Fruit fly (Drosophila melanogaster) whole organism, embryonic: ENCODE measurements around the gene Bace.

ENCODE experiments used
- ATbp ChIP-seq: fragments of 200-800 bp; sonication (Bioruptor generic); optimal IDR thresholded peaks from 2 replicates; lab custom pipeline; 2017; ENCODE audit warnings: missing biosample characterization, mild to moderate bottlenecking, missing genetic modification characterization, missing genetic modification reagents
- Asciz ChIP-seq: fragments of 200-800 bp; sonication (Bioruptor generic); optimal IDR thresholded peaks from 2 replicates; lab custom pipeline; 2017; ENCODE audit warnings: missing biosample characterization, mild to moderate bottlenecking, missing genetic modification characterization, missing genetic modification reagents
- CG10565 ChIP-seq: fragments of 200-800 bp; sonication (Bioruptor generic); optimal IDR thresholded peaks from 3 replicates; lab custom pipeline; 2016; ENCODE audit warnings: missing biosample characterization, mild to moderate bottlenecking, missing genetic modification characterization
- CG10979 ChIP-seq: fragments of 200-800 bp; sonication (Bioruptor generic); optimal IDR thresholded peaks from 2 replicates; lab custom pipeline; 2018; ENCODE audit warnings: missing biosample characterization, mild to moderate bottlenecking, missing genetic modification characterization, moderate library complexity
- CG11398 ChIP-seq: fragments of 200-800 bp; sonication (Bioruptor generic); optimal IDR thresholded peaks from 2 replicates; lab custom pipeline; 2016; ENCODE audit warnings: missing biosample characterization, missing genetic modification characterization
- CG14014 ChIP-seq: fragments of 200-800 bp; sonication (Bioruptor generic); IDR thresholded peaks from 2 replicates; pipeline ENCODE4 v1.3.6; 2022; ENCODE audit warnings: missing biosample characterization, missing genetic modification characterization
- CG14441 ChIP-seq: fragments of 200-800 bp; sonication (Bioruptor generic); IDR thresholded peaks from 2 replicates; pipeline ENCODE4 v1.3.6; 2022; ENCODE audit warnings: missing biosample characterization, missing genetic modification characterization
- CG15073 ChIP-seq: fragments of 200-800 bp; sonication (Bioruptor generic); optimal IDR thresholded peaks from 2 replicates; lab custom pipeline; 2016; ENCODE audit warnings: missing biosample characterization, missing genetic modification characterization
- CG15269 ChIP-seq: fragments of 200-800 bp; sonication (Bioruptor generic); optimal IDR thresholded peaks from 2 replicates; lab custom pipeline; 2018; ENCODE audit warnings: missing biosample characterization, mild to moderate bottlenecking, missing genetic modification characterization, moderate library complexity
- CG15514 ChIP-seq: fragments of 200-800 bp; sonication (Bioruptor generic); optimal IDR thresholded peaks from 3 replicates; lab custom pipeline; 2017; ENCODE audit warnings: missing biosample characterization, missing genetic modification characterization, mild to moderate bottlenecking, moderate library complexity, missing genetic modification reagents
- CG16815 ChIP-seq: fragments of 200-800 bp; sonication (Bioruptor generic); optimal IDR thresholded peaks from 3 replicates; lab custom pipeline; 2017; ENCODE audit warnings: missing biosample characterization, mild to moderate bottlenecking, missing genetic modification characterization
- CG17186 ChIP-seq: fragments of 200-800 bp; sonication (Bioruptor generic); optimal IDR thresholded peaks from 3 replicates; lab custom pipeline; 2017; ENCODE audit warnings: missing biosample characterization, missing genetic modification reagents, missing genetic modification characterization
- CG17385 ChIP-seq: fragments of 200-800 bp; sonication (Bioruptor generic); optimal IDR thresholded peaks from 3 replicates; lab custom pipeline; 2018; ENCODE audit warnings: missing biosample characterization, mild to moderate bottlenecking, missing genetic modification characterization
- CG17912 ChIP-seq: fragments of 200-800 bp; sonication (Bioruptor generic); optimal IDR thresholded peaks from 2 replicates; lab custom pipeline; 2018; ENCODE audit warnings: missing biosample characterization, mild to moderate bottlenecking, missing genetic modification characterization
- CG18262 ChIP-seq: fragments of 200-800 bp; optimal IDR thresholded peaks from 3 replicates; lab custom pipeline; 2019; ENCODE audit warnings: missing biosample characterization, mild to moderate bottlenecking, missing genetic modification characterization, moderate library complexity
- CG3838 ChIP-seq: fragments of 200-800 bp; sonication (Bioruptor generic); optimal IDR thresholded peaks from 3 replicates; lab custom pipeline; 2016; ENCODE audit warnings: missing biosample characterization, missing genetic modification characterization
- CG3847 ChIP-seq: fragments of 200-800 bp; sonication (Bioruptor generic); IDR thresholded peaks from 2 replicates; pipeline ENCODE4 v1.3.6; 2022; ENCODE audit warnings: missing biosample characterization, missing genetic modification characterization
- CG4328 ChIP-seq: fragments of 200-800 bp; sonication (Bioruptor generic); optimal IDR thresholded peaks from 3 replicates; lab custom pipeline; 2017; ENCODE audit warnings: missing biosample characterization, missing genetic modification reagents, missing genetic modification characterization
- CG4707 ChIP-seq: fragments of 200-800 bp; sonication (Bioruptor generic); optimal IDR thresholded peaks from 2 replicates; lab custom pipeline; 2018; ENCODE audit warnings: missing biosample characterization, mild to moderate bottlenecking, missing genetic modification characterization, moderate library complexity
- CG6689 ChIP-seq: fragments of 200-800 bp; sonication (Bioruptor generic); IDR thresholded peaks from 2 replicates; pipeline ENCODE4 v1.3.6; 2022; ENCODE audit warnings: missing biosample characterization, missing genetic modification characterization
- CG6813 ChIP-seq: fragments of 200-800 bp; sonication (Bioruptor generic); optimal IDR thresholded peaks from 2 replicates; lab custom pipeline; 2017; ENCODE audit warnings: missing biosample characterization, missing genetic modification characterization, mild to moderate bottlenecking, moderate library complexity, missing genetic modification reagents
- CG7556 ChIP-seq: fragments of 200-800 bp; sonication (Bioruptor generic); optimal IDR thresholded peaks from 2 replicates; lab custom pipeline; 2017; ENCODE audit warnings: missing biosample characterization, mild to moderate bottlenecking, missing genetic modification characterization
- CoRest ChIP-seq: fragments of 200-800 bp; sonication (Bioruptor generic); optimal IDR thresholded peaks from 3 replicates; lab custom pipeline; 2018; ENCODE audit warnings: missing biosample characterization, mild to moderate bottlenecking, missing genetic modification characterization, moderate library complexity
- Dfd ChIP-seq, 2 experiments: fragments of >200 bp; optimal IDR thresholded peaks; 2 replicates each; lab custom pipeline; 2017; ENCODE audit warnings: missing biosample characterization in 2 of 2, missing genetic modification characterization in 2 of 2
- Ets65A ChIP-seq: fragments of 200-800 bp; sonication (Bioruptor generic); peaks from one replicate; lab custom pipeline; 2016; ENCODE audit warnings: missing biosample characterization, missing genetic modification characterization
- Ets97D ChIP-seq: fragments of 200-800 bp; sonication (Bioruptor generic); optimal IDR thresholded peaks from 3 replicates; lab custom pipeline; 2016; ENCODE audit warnings: missing biosample characterization, missing genetic modification characterization
- Neu2 ChIP-seq: fragments of 200-800 bp; sonication (Bioruptor generic); optimal IDR thresholded peaks from 3 replicates; lab custom pipeline; 2016; ENCODE audit warnings: missing biosample characterization, missing genetic modification characterization, borderline replicate concordance
- Poxn ChIP-seq: fragments of 200-800 bp; sonication (Bioruptor generic); IDR thresholded peaks from 2 replicates; pipeline ENCODE4 v1.3.6; 2022; ENCODE audit warnings: missing biosample characterization, missing genetic modification characterization
- Sox102F ChIP-seq: fragments of 200-800 bp; sonication (Bioruptor generic); optimal IDR thresholded peaks from 2 replicates; lab custom pipeline; 2018; ENCODE audit warnings: missing biosample characterization, mild to moderate bottlenecking, missing genetic modification characterization, moderate library complexity
- Ssrp ChIP-seq: fragments of 200-800 bp; sonication (Bioruptor generic); optimal IDR thresholded peaks from 2 replicates; lab custom pipeline; 2018; ENCODE audit warnings: missing biosample characterization, mild to moderate bottlenecking, missing genetic modification characterization, moderate library complexity
- Vsx1 ChIP-seq: fragments of 200-800 bp; sonication (Bioruptor generic); optimal IDR thresholded peaks from 2 replicates; lab custom pipeline; 2017; ENCODE audit warnings: missing biosample characterization, mild to moderate bottlenecking, missing genetic modification characterization, missing genetic modification reagents
- Xbp1 ChIP-seq: fragments of 200-800 bp; sonication (Bioruptor generic); optimal IDR thresholded peaks from 3 replicates; lab custom pipeline; 2016; ENCODE audit warnings: missing biosample characterization, mild to moderate bottlenecking, missing genetic modification characterization
- YL-1 ChIP-seq: fragments of 200-800 bp; sonication (Bioruptor generic); optimal IDR thresholded peaks from 3 replicates; lab custom pipeline; 2017; ENCODE audit warnings: missing biosample characterization, mild to moderate bottlenecking, missing genetic modification characterization
- ash1 ChIP-seq: fragments of 200-800 bp; sonication (Bioruptor generic); optimal IDR thresholded peaks from 2 replicates; lab custom pipeline; 2018; ENCODE audit warnings: missing biosample characterization, mild to moderate bottlenecking, missing genetic modification characterization
- bsh ChIP-seq, 2 experiments: fragments of 200-800 bp; sonication (Bioruptor generic); optimal IDR thresholded peaks; 2 replicates each; lab custom pipeline; 2017 to 2018; ENCODE audit warnings: mild to moderate bottlenecking in 2 of 2, missing biosample characterization in 2 of 2, missing genetic modification characterization in 2 of 2, moderate library complexity in 1 of 2
- cato ChIP-seq: fragments of 200-800 bp; sonication (Bioruptor generic); optimal IDR thresholded peaks from 2 replicates; lab custom pipeline; 2016; ENCODE audit warnings: missing biosample characterization, missing genetic modification characterization, borderline replicate concordance
- dati ChIP-seq: fragments of 200-800 bp; sonication (Bioruptor generic); IDR thresholded peaks from 2 replicates; pipeline ENCODE4 v1.3.6; 2022; ENCODE audit warnings: missing biosample characterization, missing genetic modification characterization
- ken ChIP-seq: fragments of 200-800 bp; sonication (Bioruptor generic); IDR thresholded peaks from 3 replicates; pipeline ENCODE4 v1.3.6; 2022; ENCODE audit warnings: missing biosample characterization, missing genetic modification characterization
- klu ChIP-seq: fragments of 200-800 bp; sonication (Bioruptor generic); IDR thresholded peaks from 2 replicates; pipeline ENCODE4 v1.3.6; 2022; ENCODE audit warnings: missing biosample characterization, missing genetic modification characterization
- knrl ChIP-seq: fragments of 200-800 bp; sonication (Bioruptor generic); IDR thresholded peaks from 3 replicates; pipeline ENCODE4 v1.3.6; 2022; ENCODE audit warnings: missing biosample characterization, missing genetic modification characterization; ENCODE audit not compliant: partially characterized antibody
- lbe ChIP-seq: fragments of 200-800 bp; sonication (Bioruptor generic); optimal IDR thresholded peaks from 2 replicates; lab custom pipeline; 2016; ENCODE audit warnings: missing biosample characterization, mild to moderate bottlenecking, missing genetic modification characterization
- pzg ChIP-seq: fragments of 200-800 bp; sonication (Bioruptor generic); optimal IDR thresholded peaks from 3 replicates; lab custom pipeline; 2018; ENCODE audit warnings: missing biosample characterization, mild to moderate bottlenecking, missing genetic modification characterization, moderate library complexity
- scrt ChIP-seq: fragments of 200-800 bp; sonication (Bioruptor generic); optimal IDR thresholded peaks from 2 replicates; lab custom pipeline; 2018; ENCODE audit warnings: missing biosample characterization, mild to moderate bottlenecking, missing genetic modification characterization, moderate library complexity
- sd ChIP-seq: fragments of 200-800 bp; sonication (Bioruptor generic); optimal IDR thresholded peaks from 3 replicates; lab custom pipeline; 2018; ENCODE audit warnings: missing biosample characterization, mild to moderate bottlenecking, missing genetic modification characterization, moderate library complexity
- sens ChIP-seq: fragments of 200-800 bp; sonication (Bioruptor generic); peaks from one replicate; lab custom pipeline; 2016; ENCODE audit warnings: missing biosample characterization, missing genetic modification characterization
- sisA ChIP-seq: fragments of 200-800 bp; sonication (Bioruptor generic); IDR thresholded peaks from 2 replicates; pipeline ENCODE4 v1.3.6; 2022; ENCODE audit warnings: missing biosample characterization, missing genetic modification characterization
- slp2 ChIP-seq: fragments of 200-800 bp; sonication (Bioruptor generic); optimal IDR thresholded peaks from 2 replicates; lab custom pipeline; 2016; ENCODE audit warnings: missing biosample characterization, missing genetic modification characterization
- sna ChIP-seq: fragments of 200-800 bp; sonication (Bioruptor generic); IDR thresholded peaks from 2 replicates; pipeline ENCODE4 v1.3.6; 2022; ENCODE audit warnings: missing biosample characterization, missing genetic modification characterization; ENCODE audit not compliant: partially characterized antibody
- usp ChIP-seq: fragments of >200 bp; optimal IDR thresholded peaks from 2 replicates; lab custom pipeline; 2017; ENCODE audit warnings: missing biosample characterization, missing genetic modification characterization
- wek ChIP-seq: fragments of 200-800 bp; sonication (Bioruptor generic); optimal IDR thresholded peaks from 3 replicates; lab custom pipeline; 2018; ENCODE audit warnings: missing biosample characterization, mild to moderate bottlenecking, missing genetic modification characterization, moderate library complexity

The Bace gene

dm6 chr2L:8517256-8517694 is 21.2 kb upstream of the Bace start, which contains the start of the genes mRpL51 and Uba4 (continued):
- TF ChIP-seq wek (GFP tag; lab: Kevin White, UChicago) = peak; percentile 45
- TF ChIP-seq knrl (GFP tag; lab: Robert Waterston, UW) = peak; percentile 54; the same call in 1 of the 3 replicates
- TF ChIP-seq slp2 = no peak
- TF ChIP-seq CoRest = no peak
- no peak for TF ChIP-seq CG6813 (GFP tag; lab: Kevin White, UChicago)
- TF ChIP-seq Ssrp (tag; lab: Kevin White, UChicago) = no peak
- TF ChIP-seq CG3838 (GFP tag; lab: Kevin White, UChicago) = no peak
- TF ChIP-seq lbe (GFP tag; lab: Kevin White, UChicago) = peak; percentile 72
- TF ChIP-seq Dfd (GFP tag; optimal IDR thresholded peaks at IDR 0.05; lab: Kevin White, UChicago) = no peak
- no peak for TF ChIP-seq ash1 (GFP tag; lab: Kevin White, UChicago)
- TF ChIP-seq ken (GFP tag; lab: Robert Waterston, UW) = no peak
- TF ChIP-seq CG10979 (tag; lab: Kevin White, UChicago) = peak; percentile 18
- TF ChIP-seq CG15073 = no peak
- TF ChIP-seq CG7556 (GFP tag; lab: Kevin White, UChicago) = no peak
- no peak for TF ChIP-seq CG17912 (GFP tag; lab: Kevin White, UChicago)
- TF ChIP-seq CG3847 (GFP tag; lab: Robert Waterston, UW) = no peak
- TF ChIP-seq sd (tag; lab: Kevin White, UChicago) = no peak
- peak; percentile 39 for TF ChIP-seq CG17186 (GFP tag; lab: Kevin White, UChicago)
- TF ChIP-seq Poxn (GFP tag; lab: Robert Waterston, UW) = no peak
- no peak for TF ChIP-seq CG6689 (GFP tag; lab: Robert Waterston, UW)
- TF ChIP-seq Ets65A = no peak
- no peak for TF ChIP-seq Asciz (GFP tag; lab: Kevin White, UChicago)
- TF ChIP-seq CG4707 (GFP tag; lab: Kevin White, UChicago) = peak; percentile 69
- no peak for TF ChIP-seq Sox102F (GFP tag; lab: Kevin White, UChicago)
- TF ChIP-seq CG14014 (GFP tag; lab: Robert Waterston, UW) = no peak
- peak in 1 of 2 experiments; percentile 16 for TF ChIP-seq bsh (GFP tag; optimal IDR thresholded peaks at IDR 0.05; lab: Kevin White, UChicago)
- TF ChIP-seq klu (GFP tag; lab: Robert Waterston, UW) = no peak
- peak; percentile 92 for TF ChIP-seq CG15514 (GFP tag; lab: Kevin White, UChicago)
- TF ChIP-seq CG16815 = no peak
- TF ChIP-seq CG4328 (GFP tag; lab: Kevin White, UChicago) = no peak
- TF ChIP-seq cato (GFP tag; lab: Kevin White, UChicago) = no peak
- TF ChIP-seq ATbp = no peak
- TF ChIP-seq pzg = peak; percentile 71
- peak; percentile 39 for TF ChIP-seq Xbp1 (GFP tag; lab: Kevin White, UChicago)
- TF ChIP-seq dati = no peak
- peak; percentile 47 for TF ChIP-seq Ets97D (GFP tag; lab: Kevin White, UChicago)
- TF ChIP-seq CG10565 (GFP tag; lab: Kevin White, UChicago) = no peak
- no peak for TF ChIP-seq scrt (GFP tag; lab: Kevin White, UChicago)
- TF ChIP-seq CG11398 = peak; percentile 19
- TF ChIP-seq CG17385 (GFP tag; lab: Kevin White, UChicago) = peak; percentile 30
- no peak for TF ChIP-seq Neu2 (GFP tag; lab: Kevin White, UChicago)
- no peak for TF ChIP-seq CG14441 (GFP tag; lab: Robert Waterston, UW)
- peak; percentile 3 for TF ChIP-seq CG15269
- peak; percentile 100 for TF ChIP-seq Vsx1 (GFP tag; lab: Kevin White, UChicago)
- TF ChIP-seq sens (GFP tag; lab: Kevin White, UChicago) = peak; percentile 93
- TF ChIP-seq usp (GFP tag; lab: Kevin White, UChicago) = no peak
- peak; percentile 63 for TF ChIP-seq YL-1
- peak; percentile 25 for TF ChIP-seq CG18262 (tag; lab: Kevin White, UChicago)
- no peak for TF ChIP-seq sisA (GFP tag; lab: Robert Waterston, UW)
- peak; percentile 78; the same call in 1 of the 2 replicates for TF ChIP-seq sna (GFP tag; lab: Robert Waterston, UW)
